Worm (Caenorhabditis elegans): Measurements from ENCODE around the gene F54F7.10.

DNA sequence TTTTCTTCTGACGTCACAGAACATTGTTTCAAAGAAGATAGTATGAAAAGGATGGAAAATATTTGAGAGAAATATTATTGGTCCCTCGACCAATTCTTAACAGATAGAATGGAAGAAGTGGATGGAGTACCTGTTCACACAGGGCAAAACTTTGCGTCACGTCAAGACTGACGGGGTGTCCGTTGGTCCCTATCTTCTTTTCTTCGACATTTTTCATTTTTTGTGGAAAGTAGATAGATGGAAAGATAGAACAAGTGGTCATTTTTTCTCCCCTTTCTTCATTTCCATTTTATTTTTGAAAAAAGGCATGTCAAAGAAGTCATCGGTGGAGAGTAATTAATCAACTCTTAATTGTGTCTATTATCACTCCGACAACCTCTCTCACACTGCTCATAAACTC is 44.7 kb upstream of the F54F7.10 start:
- TF ChIP-seq ama-1 (optimal IDR thresholded peaks at IDR 0.05) (no peak), flt-1 (GFP tag; IDR thresholded peaks at IDR 0.05) (no peak)

All from whole organism, early embryonic.